Fruit fly (Drosophila melanogaster) whole organism, embryonic: Measurements from ENCODE around the gene Rbcn-3B.

Experiments
- Bgb ChIP-seq: fragments of 200-800 bp; sonication (Bioruptor generic); IDR thresholded peaks from 2 replicates; pipeline ENCODE4 v1.3.6; 2022; ENCODE audit warnings: missing biosample characterization, missing genetic modification characterization; ENCODE audit not compliant: partially characterized antibody
- CG10959 ChIP-seq: fragments of 200-800 bp; sonication (Bioruptor generic); IDR thresholded peaks from 2 replicates; pipeline ENCODE4 v1.3.6; 2022; ENCODE audit warnings: missing biosample characterization, missing genetic modification characterization
- CG10979 ChIP-seq: fragments of 200-800 bp; sonication (Bioruptor generic); optimal IDR thresholded peaks from 2 replicates; lab custom pipeline; 2018; ENCODE audit warnings: missing biosample characterization, mild to moderate bottlenecking, missing genetic modification characterization, moderate library complexity
- CG11695 ChIP-seq: fragments of 200-800 bp; sonication (Bioruptor generic); IDR thresholded peaks from 3 replicates; pipeline ENCODE4 v1.3.6; 2022; ENCODE audit warnings: missing biosample characterization, missing genetic modification characterization
- CG13287 ChIP-seq: fragments of 200-800 bp; sonication (Bioruptor generic); IDR thresholded peaks from 2 replicates; pipeline ENCODE4 v1.3.6; 2022; ENCODE audit warnings: missing biosample characterization, missing genetic modification characterization; ENCODE audit not compliant: partially characterized antibody
- CG13424 ChIP-seq: fragments of 200-800 bp; sonication (Bioruptor generic); optimal IDR thresholded peaks from 2 replicates; lab custom pipeline; 2019; ENCODE audit warnings: missing biosample characterization, mild to moderate bottlenecking, missing genetic modification characterization, moderate library complexity
- CG13894 ChIP-seq: fragments of 200-800 bp; sonication (Bioruptor generic); optimal IDR thresholded peaks from 3 replicates; lab custom pipeline; 2018; ENCODE audit warnings: missing biosample characterization, mild to moderate bottlenecking, missing genetic modification characterization, moderate library complexity
- CG14050 ChIP-seq: fragments of 200-800 bp; sonication (Bioruptor generic); IDR thresholded peaks from 3 replicates; pipeline ENCODE4 v1.3.6; 2022; ENCODE audit warnings: missing biosample characterization, missing genetic modification characterization
- CG1603 ChIP-seq: fragments of 200-800 bp; sonication (Bioruptor generic); optimal IDR thresholded peaks from 2 replicates; lab custom pipeline; 2019; ENCODE audit warnings: missing biosample characterization, mild to moderate bottlenecking, missing genetic modification characterization, moderate library complexity
- CG16779 ChIP-seq: fragments of 200-800 bp; sonication (Bioruptor generic); IDR thresholded peaks from 2 replicates; pipeline ENCODE4 v1.3.6; 2022; ENCODE audit warnings: missing biosample characterization, missing genetic modification characterization
- CG16863 ChIP-seq: fragments of 200-800 bp; sonication (Bioruptor generic); optimal IDR thresholded peaks from 3 replicates; lab custom pipeline; 2016; ENCODE audit warnings: missing biosample characterization, missing genetic modification characterization
- CG2202 ChIP-seq: fragments of 200-800 bp; sonication (Bioruptor generic); optimal IDR thresholded peaks from 2 replicates; lab custom pipeline; 2018; ENCODE audit warnings: missing biosample characterization, mild to moderate bottlenecking, missing genetic modification characterization
- CG33557 ChIP-seq: fragments of 200-800 bp; sonication (Bioruptor generic); optimal IDR thresholded peaks from 2 replicates; lab custom pipeline; 2019; ENCODE audit warnings: missing biosample characterization, mild to moderate bottlenecking, missing genetic modification characterization, moderate library complexity
- CG34224 ChIP-seq: fragments of 200-800 bp; sonication (Bioruptor generic); IDR thresholded peaks from 3 replicates; pipeline ENCODE4 v1.3.6; 2022; ENCODE audit warnings: missing biosample characterization, missing genetic modification characterization; ENCODE audit not compliant: partially characterized antibody
- CG3995 ChIP-seq: fragments of 200-800 bp; sonication (Bioruptor generic); optimal IDR thresholded peaks from 3 replicates; lab custom pipeline; 2016; ENCODE audit warnings: missing biosample characterization, missing genetic modification characterization
- CG42726 ChIP-seq: fragments of 200-800 bp; sonication (Bioruptor generic); IDR thresholded peaks from 2 replicates; pipeline ENCODE4 v1.3.6; 2022; ENCODE audit warnings: missing biosample characterization, missing genetic modification characterization; ENCODE audit not compliant: partially characterized antibody
- CG4404 ChIP-seq: fragments of 200-800 bp; sonication (Bioruptor generic); IDR thresholded peaks from 2 replicates; pipeline ENCODE4 v1.3.6; 2022; ENCODE audit warnings: missing biosample characterization, missing genetic modification characterization
- CG6854 ChIP-seq: fragments of 200-800 bp; sonication (Bioruptor generic); optimal IDR thresholded peaks from 3 replicates; lab custom pipeline; 2017; ENCODE audit warnings: missing biosample characterization, mild to moderate bottlenecking, missing genetic modification characterization
- CG7745 ChIP-seq: fragments of 200-800 bp; sonication (Bioruptor generic); optimal IDR thresholded peaks from 2 replicates; lab custom pipeline; 2018; ENCODE audit warnings: missing biosample characterization, mild to moderate bottlenecking, missing genetic modification characterization, moderate library complexity
- CG7839 ChIP-seq: fragments of 200-800 bp; sonication (Bioruptor generic); optimal IDR thresholded peaks from 3 replicates; lab custom pipeline; 2018; ENCODE audit warnings: missing biosample characterization, mild to moderate bottlenecking, missing genetic modification characterization, moderate library complexity
- CG9215 ChIP-seq: fragments of 200-800 bp; sonication (Bioruptor generic); IDR thresholded peaks from 2 replicates; pipeline ENCODE4 v1.3.6; 2022; ENCODE audit warnings: missing biosample characterization, missing genetic modification characterization
- CG9727 ChIP-seq: fragments of 200-800 bp; sonication (Bioruptor generic); optimal IDR thresholded peaks from 3 replicates; lab custom pipeline; 2017; ENCODE audit warnings: missing biosample characterization, mild to moderate bottlenecking, missing genetic modification characterization
- D19A ChIP-seq: fragments of 200-800 bp; optimal IDR thresholded peaks from 3 replicates; lab custom pipeline; 2019; ENCODE audit warnings: missing biosample characterization, mild to moderate bottlenecking, missing genetic modification characterization, moderate library complexity
- Dek ChIP-seq: fragments of 200-800 bp; sonication (Bioruptor generic); optimal IDR thresholded peaks from 3 replicates; lab custom pipeline; 2019; ENCODE audit warnings: missing biosample characterization, mild to moderate bottlenecking, missing genetic modification characterization, moderate library complexity
- Doc2 ChIP-seq: fragments of 200-800 bp; sonication (Bioruptor generic); IDR thresholded peaks from 2 replicates; pipeline ENCODE4 v1.3.6; 2022; ENCODE audit warnings: missing biosample characterization, missing genetic modification characterization
- Hmr ChIP-seq: fragments of 200-800 bp; sonication (Bioruptor generic); optimal IDR thresholded peaks from 3 replicates; lab custom pipeline; 2017; ENCODE audit warnings: mild to moderate bottlenecking, missing biosample characterization, missing genetic modification reagents, missing genetic modification characterization
- Hr39 ChIP-seq: fragments of >200 bp; optimal IDR thresholded peaks from 2 replicates; lab custom pipeline; 2017
- MTF-1 ChIP-seq: fragments of 200-800 bp; sonication (Bioruptor generic); optimal IDR thresholded peaks from 2 replicates; lab custom pipeline; 2018; ENCODE audit warnings: missing biosample characterization, mild to moderate bottlenecking, missing genetic modification characterization, borderline replicate concordance
- NC2α ChIP-seq: fragments of 200-800 bp; sonication (Bioruptor generic); optimal IDR thresholded peaks from 2 replicates; lab custom pipeline; 2016; ENCODE audit warnings: missing biosample characterization, missing genetic modification characterization
- Ptx1 ChIP-seq: fragments of 200-800 bp; sonication (Bioruptor generic); IDR thresholded peaks from 2 replicates; pipeline ENCODE4 v1.3.6; 2022; ENCODE audit warnings: missing biosample characterization, missing genetic modification characterization
- Six4 ChIP-seq: fragments of 200-800 bp; sonication (Bioruptor generic); optimal IDR thresholded peaks from 2 replicates; lab custom pipeline; 2016; ENCODE audit warnings: missing biosample characterization, missing genetic modification characterization
- Vsx1 ChIP-seq: fragments of 200-800 bp; sonication (Bioruptor generic); optimal IDR thresholded peaks from 2 replicates; lab custom pipeline; 2017; ENCODE audit warnings: missing biosample characterization, mild to moderate bottlenecking, missing genetic modification characterization, missing genetic modification reagents
- abd-A ChIP-seq: fragments of 200-800 bp; sonication (Bioruptor generic); optimal IDR thresholded peaks from 3 replicates; lab custom pipeline; 2019; ENCODE audit warnings: missing biosample characterization, mild to moderate bottlenecking, missing genetic modification characterization, moderate library complexity
- fd96Cb ChIP-seq: fragments of 200-800 bp; sonication (Bioruptor generic); optimal IDR thresholded peaks from 2 replicates; lab custom pipeline; 2018; ENCODE audit warnings: missing biosample characterization, mild to moderate bottlenecking, missing genetic modification characterization, moderate library complexity
- fu2 ChIP-seq: fragments of 200-800 bp; sonication (Bioruptor generic); optimal IDR thresholded peaks from 2 replicates; lab custom pipeline; 2016; ENCODE audit warnings: missing biosample characterization, missing genetic modification characterization
- hbn ChIP-seq: fragments of 200-800 bp; sonication (Bioruptor generic); IDR thresholded peaks from 2 replicates; pipeline ENCODE4 v1.3.6; 2022; ENCODE audit warnings: missing biosample characterization, missing genetic modification characterization; ENCODE audit not compliant: partially characterized antibody
- inv ChIP-seq: fragments of 200-800 bp; sonication (Bioruptor generic); IDR thresholded peaks from 2 replicates; pipeline ENCODE4 v1.3.6; 2022; ENCODE audit warnings: missing biosample characterization, missing genetic modification characterization; ENCODE audit not compliant: partially characterized antibody
- knrl ChIP-seq: fragments of 200-800 bp; sonication (Bioruptor generic); IDR thresholded peaks from 3 replicates; pipeline ENCODE4 v1.3.6; 2022; ENCODE audit warnings: missing biosample characterization, missing genetic modification characterization; ENCODE audit not compliant: partially characterized antibody
- lilli ChIP-seq: fragments of 200-800 bp; sonication (Bioruptor generic); optimal IDR thresholded peaks from 3 replicates; lab custom pipeline; 2016; ENCODE audit warnings: missing biosample characterization, missing genetic modification characterization
- lola ChIP-seq, 3 experiments: fragments of >200 bp in 2 of 3; fragments of 200-800 bp in 1 of 3; sonication (Bioruptor generic) in 1 of 3; optimal IDR thresholded peaks; 2 replicates each; lab custom pipeline; 2017 to 2019; ENCODE audit warnings: missing biosample characterization in 3 of 3, missing genetic modification characterization in 3 of 3, mild to moderate bottlenecking in 1 of 3, moderate library complexity in 1 of 3
- mld ChIP-seq: fragments of 200-800 bp; sonication (Bioruptor generic); IDR thresholded peaks from 3 replicates; pipeline ENCODE4 v1.3.6; 2022; ENCODE audit warnings: missing biosample characterization, missing genetic modification characterization; ENCODE audit not compliant: partially characterized antibody
- nerfin-1 ChIP-seq: fragments of 200-800 bp; sonication (Bioruptor generic); optimal IDR thresholded peaks from 3 replicates; lab custom pipeline; 2019; ENCODE audit warnings: missing biosample characterization, mild to moderate bottlenecking, missing genetic modification characterization, moderate library complexity
- oc ChIP-seq: fragments of 200-800 bp; sonication (Bioruptor generic); optimal IDR thresholded peaks from 2 replicates; lab custom pipeline; 2018; ENCODE audit warnings: missing biosample characterization, mild to moderate bottlenecking, missing genetic modification characterization, moderate library complexity
- ro ChIP-seq: fragments of 200-800 bp; sonication (Bioruptor generic); IDR thresholded peaks from 2 replicates; pipeline ENCODE4 v1.3.6; 2022; ENCODE audit warnings: missing biosample characterization, missing genetic modification characterization
- sug ChIP-seq: fragments of 200-800 bp; optimal IDR thresholded peaks from 2 replicates; lab custom pipeline; 2019; ENCODE audit warnings: missing biosample characterization, mild to moderate bottlenecking, missing genetic modification characterization, moderate library complexity
- tio ChIP-seq: fragments of 200-800 bp; sonication (Bioruptor generic); optimal IDR thresholded peaks from 2 replicates; lab custom pipeline; 2017; ENCODE audit warnings: missing biosample characterization, missing genetic modification characterization, inconsistent platforms
- twi ChIP-seq: fragments of 200-800 bp; optimal IDR thresholded peaks from 2 replicates; lab custom pipeline; 2019; ENCODE audit warnings: missing biosample characterization, mild to moderate bottlenecking, missing genetic modification characterization, moderate library complexity
- vvl ChIP-seq: fragments of 200-800 bp; sonication (Bioruptor generic); IDR thresholded peaks from 2 replicates; pipeline ENCODE4 v1.3.6; 2022; ENCODE audit warnings: missing biosample characterization, missing genetic modification characterization

Rbcn-3B gene

DNA sequence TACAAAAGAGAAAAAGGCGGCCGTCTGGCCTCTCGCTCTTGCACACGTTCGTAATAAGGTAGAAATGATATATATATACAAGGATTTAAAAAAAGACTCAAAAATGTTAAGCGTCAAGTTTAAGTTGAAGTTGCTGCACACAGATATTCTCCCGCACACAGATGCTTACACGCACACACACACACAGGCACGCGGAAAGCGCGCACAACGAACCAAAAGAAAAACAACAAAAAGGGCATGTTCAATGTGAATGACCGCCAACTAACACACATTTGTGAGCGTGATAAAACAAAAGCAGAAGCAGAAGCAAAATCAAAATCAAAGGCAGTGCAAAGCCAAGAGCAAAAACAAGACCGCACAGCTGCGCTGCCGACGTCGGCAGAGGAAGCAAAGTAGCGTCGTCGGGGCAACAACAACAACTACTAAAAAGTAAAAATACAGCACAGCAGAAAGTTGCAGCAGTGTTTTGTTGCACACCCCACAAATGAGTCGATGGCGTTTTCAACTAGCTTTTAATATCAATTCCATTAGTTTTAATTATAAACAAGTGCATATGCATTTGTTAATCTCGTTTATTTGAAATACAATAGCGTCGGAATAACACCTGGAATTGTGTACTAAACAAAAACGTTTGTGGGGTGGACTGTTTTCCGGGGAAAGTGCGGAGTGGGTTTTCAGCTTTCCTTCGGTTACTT is 38.6 kb downstream of the Rbcn-3B start (continued):
- TF ChIP-seq CG16863 (GFP tag; lab: Kevin White, UChicago) (peak; percentile 96), CG10979 (tag; lab: Kevin White, UChicago) (peak; percentile 99), CG4404 (GFP tag; lab: Robert Waterston, UW) (peak; percentile 94), Dek (tag; lab: Kevin White, UChicago) (peak; percentile 90), MTF-1 (GFP tag; lab: Kevin White, UChicago) (peak; percentile 95), fd96Cb (tag; lab: Kevin White, UChicago) (peak; percentile 98), ro (peak; percentile 81; the same call in 1 of the 2 replicates), CG11695 (GFP tag; lab: Robert Waterston, UW) (peak; percentile 93), oc (tag; lab: Kevin White, UChicago) (peak; percentile 98), Hr39 (lab: Kevin White, UChicago) (no peak), lola (GFP tag; optimal IDR thresholded peaks at IDR 0.05; lab: Kevin White, UChicago) (peak in 1 of 3 experiments; percentile 98), inv (GFP tag; lab: Robert Waterston, UW) (no peak), sug (tag; lab: Kevin White, UChicago) (peak; percentile 73), CG1603 (tag; lab: Kevin White, UChicago) (peak; percentile 98), CG42726 (GFP tag; lab: Robert Waterston, UW) (no peak), Ptx1 (GFP tag; lab: Robert Waterston, UW) (peak; percentile 93), CG16779 (peak; percentile 79), CG6854 (GFP tag; lab: Kevin White, UChicago) (peak; percentile 85), nerfin-1 (tag; lab: Kevin White, UChicago) (peak; percentile 95), CG13424 (tag; lab: Kevin White, UChicago) (peak; percentile 97), NC2α (peak; percentile 91), CG2202 (tag; lab: Kevin White, UChicago) (peak; percentile 98), Doc2 (no peak), vvl (peak; percentile 98), CG33557 (peak; percentile 98)

DNA sequence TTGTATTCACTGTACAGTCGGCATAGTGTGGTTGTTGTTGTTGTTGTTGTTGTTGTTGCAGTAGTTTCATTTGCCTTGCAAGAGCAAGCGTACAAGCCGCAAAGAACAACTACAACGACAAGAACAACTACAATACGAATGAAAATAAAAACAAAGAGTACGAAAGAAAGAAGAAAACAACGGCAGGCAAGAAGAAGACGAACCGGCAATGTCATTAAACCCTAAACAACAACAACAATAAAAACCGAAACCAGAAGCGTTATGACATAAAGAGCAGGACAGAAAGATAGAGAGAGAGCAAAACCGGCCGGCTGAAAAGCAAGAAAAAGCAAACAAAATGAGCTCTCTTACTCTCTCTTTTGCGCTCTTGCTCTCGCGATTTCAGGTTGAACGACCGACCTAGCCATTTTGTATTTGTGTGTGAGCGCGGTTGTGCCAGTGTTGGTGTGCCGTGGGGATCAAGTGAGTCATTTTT is 39.2 kb downstream of the Rbcn-3B start:
- no peak for TF ChIP-seq twi
- TF ChIP-seq CG34224 (GFP tag; lab: Robert Waterston, UW), result 0 out of 3 replicates have a peak, but pooled peaks have one; percentile 26
- TF ChIP-seq CG9727, result no peak
- TF ChIP-seq mld (GFP tag; lab: Robert Waterston, UW), result no peak
- no peak for TF ChIP-seq CG7745 (tag; lab: Kevin White, UChicago)
- TF ChIP-seq CG7839, result no peak
- TF ChIP-seq CG13287, result no peak
- no peak for TF ChIP-seq Dek (tag; lab: Kevin White, UChicago)
- no peak for TF ChIP-seq lilli (GFP tag; lab: Kevin White, UChicago)
- TF ChIP-seq tio (GFP tag; lab: Kevin White, UChicago), result no peak
- no peak for TF ChIP-seq CG3995 (GFP tag; lab: Kevin White, UChicago)
- TF ChIP-seq Hmr (GFP tag; lab: Kevin White, UChicago), result no peak
- TF ChIP-seq Six4, result no peak
- TF ChIP-seq CG10959, result no peak
- no peak for TF ChIP-seq Vsx1 (GFP tag; lab: Kevin White, UChicago)
- TF ChIP-seq fu2, result no peak
- TF ChIP-seq Bgb (GFP tag; lab: Robert Waterston, UW), result no peak
- TF ChIP-seq CG13894, result no peak
- peak; percentile 50 for TF ChIP-seq abd-A (tag; lab: Kevin White, UChicago)
- no peak for TF ChIP-seq knrl (GFP tag; lab: Robert Waterston, UW)
- TF ChIP-seq D19A, result no peak
- TF ChIP-seq hbn (GFP tag; lab: Robert Waterston, UW), result no peak
- no peak for TF ChIP-seq CG9215 (GFP tag; lab: Robert Waterston, UW)
- TF ChIP-seq CG14050 (GFP tag; lab: Robert Waterston, UW), result no peak
